Worm (Caenorhabditis elegans): Measurements from ENCODE around the gene rict-1.

- TF ChIP-seq elt-2 (tag; optimal IDR thresholded peaks at IDR 0.05), result no peak
- TF ChIP-seq C08G9.2 (tag; optimal IDR thresholded peaks at IDR 0.05), result no peak
- no peak for TF ChIP-seq K02D7.2 (tag; optimal IDR thresholded peaks at IDR 0.05)
- TF ChIP-seq pqm-1 (tag; optimal IDR thresholded peaks at IDR 0.05), result no peak
- no peak for TF ChIP-seq ets-4 (tag; optimal IDR thresholded peaks at IDR 0.05)
- no peak for TF ChIP-seq unc-55 (GFP tag; optimal IDR thresholded peaks at IDR 0.05)
- no peak for TF ChIP-seq C38D4.7 (GFP tag; optimal IDR thresholded peaks at IDR 0.05)
Measured at ce11 chrII:13066777-13067290, 49.8 kb downstream of the rict-1 start.

All from whole organism, late embryonic.